Fruit fly (Drosophila melanogaster) Kc167 (cell line): Measurements from ENCODE around the gene CG6179.

Source experiments
- Sin3A ChIP-seq: fragments of >200 bp; optimal IDR thresholded peaks from 2 replicates; lab custom pipeline; 2018; ENCODE audit warnings: missing external identifiers
- h ChIP-seq: fragments of >200 bp; optimal IDR thresholded peaks from 3 replicates; lab custom pipeline; 2018; ENCODE audit warnings: missing external identifiers
- insv ChIP-seq: fragments of >200 bp; optimal IDR thresholded peaks from 3 replicates; lab custom pipeline; 2018; ENCODE audit warnings: missing external identifiers
- psq ChIP-seq: fragments of >200 bp; optimal IDR thresholded peaks from 2 replicates; lab custom pipeline; 2017; ENCODE audit warnings: missing external identifiers

dm6 chrX:18357756-18358182 lies 22.1 kb upstream of the CG6179 start:
- no peak for TF ChIP-seq insv (lab: Kevin White, UChicago)
- no peak for TF ChIP-seq psq (lab: Kevin White, UChicago)
- TF ChIP-seq h (lab: Kevin White, UChicago), result no peak
- no peak for TF ChIP-seq Sin3A (lab: Kevin White, UChicago)
